Fruit fly (Drosophila melanogaster): ENCODE measurements around the gene glec.

Gene glec

dm6 chr3R:21864992-21865391 is 8.9 kb upstream of the glec start, which contains the start of gene lsn (continued):
- TF ChIP-seq HLH54F (GFP tag; optimal IDR thresholded peaks at IDR 0.05) (no peak), CG8359 (GFP tag; optimal IDR thresholded peaks at IDR 0.05; ENCODE audit: borderline replicate concordance) (no peak), Blimp-1 (GFP tag; optimal IDR thresholded peaks at IDR 0.05) (no peak), CG6254 (GFP tag; optimal IDR thresholded peaks at IDR 0.05) (no peak), Med (GFP tag) (peak; percentile 30), salm (tag; optimal IDR thresholded peaks at IDR 0.05) (no peak), bowl (GFP tag; IDR thresholded peaks at IDR 0.05) (no peak), so (GFP tag; IDR thresholded peaks at IDR 0.05) (no peak), Gug (GFP tag; IDR thresholded peaks at IDR 0.05) (no peak), bab2 (GFP tag; optimal IDR thresholded peaks at IDR 0.05) (no peak), Optix (GFP tag; IDR thresholded peaks at IDR 0.05) (no peak), ac (GFP tag; optimal IDR thresholded peaks at IDR 0.05) (peak; percentile 13), CG15269 (tag; optimal IDR thresholded peaks at IDR 0.05) (peak; percentile 19), CG12391 (tag; optimal IDR thresholded peaks at IDR 0.05) (peak; percentile 13), CG14050 (GFP tag; IDR thresholded peaks at IDR 0.05) (no peak), CG8290 (GFP tag; optimal IDR thresholded peaks at IDR 0.05) (no peak), CG8290 (tag; optimal IDR thresholded peaks at IDR 0.05) (peak in 1 of 2 experiments; percentile 82), CG6272 (GFP tag; IDR thresholded peaks at IDR 0.05) (no peak), Adf1 (GFP tag; IDR thresholded peaks at IDR 0.05) (no peak), CrebB (tag; optimal IDR thresholded peaks at IDR 0.05) (peak; percentile 35), dmrt11E (tag; optimal IDR thresholded peaks at IDR 0.05) (peak; percentile 18), Doc3 (GFP tag; IDR thresholded peaks at IDR 0.05; ENCODE audit: partially characterized antibody) (no peak), abd-A (tag; optimal IDR thresholded peaks at IDR 0.05) (no peak), CG10147 (GFP tag; optimal IDR thresholded peaks at IDR 0.05) (peak; percentile 14), Atf6 (GFP tag; IDR thresholded peaks at IDR 0.05) (0 out of 2 replicates have a peak, but pooled peaks have one; percentile 30), ham (GFP tag; IDR thresholded peaks at IDR 0.05) (no peak), Meics (GFP tag; optimal IDR thresholded peaks at IDR 0.05) (peak; percentile 48), CG17912 (GFP tag; optimal IDR thresholded peaks at IDR 0.05) (peak; percentile 27), z (GFP tag; IDR thresholded peaks at IDR 0.05) (no peak), dati (GFP tag; IDR thresholded peaks at IDR 0.05) (no peak), CG14441 (GFP tag; IDR thresholded peaks at IDR 0.05) (no peak), NK7.1 (GFP tag; optimal IDR thresholded peaks at IDR 0.05) (no peak), CkIIα-i1 (GFP tag; IDR thresholded peaks at IDR 0.05) (no peak), Xbp1 (GFP tag; optimal IDR thresholded peaks at IDR 0.05) (no peak), sqz (GFP tag; optimal IDR thresholded peaks at IDR 0.05) (no peak), Dp (GFP tag; optimal IDR thresholded peaks at IDR 0.05) (peak; percentile 85), Ptx1 (GFP tag; IDR thresholded peaks at IDR 0.05) (no peak), Hmr (GFP tag; optimal IDR thresholded peaks at IDR 0.05) (peak; percentile 11), CG4328 (GFP tag; optimal IDR thresholded peaks at IDR 0.05) (no peak), sob (GFP tag; IDR thresholded peaks at IDR 0.05) (no peak), inv (GFP tag; IDR thresholded peaks at IDR 0.05; ENCODE audit: partially characterized antibody) (no peak), CG31441 (GFP tag; IDR thresholded peaks at IDR 0.05) (no peak), Dref (GFP tag; IDR thresholded peaks at IDR 0.05) (no peak), Sox100B (GFP tag; optimal IDR thresholded peaks at IDR 0.05) (no peak), croc (GFP tag; conservative IDR thresholded peaks at IDR 0.05) (no peak), crol (GFP tag; IDR thresholded peaks at IDR 0.05) (no peak), Sox102F (GFP tag; optimal IDR thresholded peaks at IDR 0.05) (peak; percentile 61), wek (GFP tag; optimal IDR thresholded peaks at IDR 0.05) (peak; percentile 46), YL-1 (GFP tag; optimal IDR thresholded peaks at IDR 0.05) (peak; percentile 1), CG10209 (GFP tag; optimal IDR thresholded peaks at IDR 0.05) (peak; percentile 25), HLH4C (GFP tag; IDR thresholded peaks at IDR 0.05; ENCODE audit: partially characterized antibody) (no peak), stc (GFP tag; IDR thresholded peaks at IDR 0.05) (0 out of 2 replicates have a peak, but pooled peaks have one; percentile 11)
